Worm (Caenorhabditis elegans): Measurements from ENCODE around the gene irld-66.
A peak's percentile ranks its signal among the peaks of the same experiment; 100 is the strongest.

Gene irld-66

ce11 chrII:2920817-2921458, 19.7 kb downstream of the irld-66 start (continued):
- peak; percentile 16 for TF ChIP-seq dpl-1 (GFP tag; optimal IDR thresholded peaks at IDR 0.05)
- TF ChIP-seq tra-1 (GFP tag; IDR thresholded peaks at IDR 0.05): peak; percentile 41; the same call in 1 of the 2 replicates
- TF ChIP-seq T26A8.4 (GFP tag; IDR thresholded peaks at IDR 0.05): 0 out of 2 replicates have a peak, but pooled peaks have one; percentile 11
- peak; percentile 64; the same call in 1 of the 2 replicates for TF ChIP-seq pha-4 (GFP tag; IDR thresholded peaks at IDR 0.05)
- no peak for TF ChIP-seq pha-4 (tag; optimal IDR thresholded peaks at IDR 0.05)
- TF ChIP-seq ztf-7 (tag; optimal IDR thresholded peaks at IDR 0.05): no peak

- TF ChIP-seq mxl-3 (GFP tag; optimal IDR thresholded peaks at IDR 0.05): no peak
- peak; percentile 7 for TF ChIP-seq aha-1 (tag)
- no peak for TF ChIP-seq ces-1 (GFP tag; optimal IDR thresholded peaks at IDR 0.05)
- TF ChIP-seq fos-1 (tag; optimal IDR thresholded peaks at IDR 0.05): no peak
- TF ChIP-seq spr-3 (GFP tag; optimal IDR thresholded peaks at IDR 0.05): no peak
- TF ChIP-seq ZK546.5 (tag; optimal IDR thresholded peaks at IDR 0.05): no peak
- TF ChIP-seq unc-62 (GFP tag; optimal IDR thresholded peaks at IDR 0.05 in 1 of 2): no peak
- TF ChIP-seq unc-62 (tag; optimal IDR thresholded peaks at IDR 0.05): no peak
- peak; percentile 94 for TF ChIP-seq set-16 (GFP tag; IDR thresholded peaks at IDR 0.05)
- TF ChIP-seq lsy-2 (tag; optimal IDR thresholded peaks at IDR 0.05): no peak
- TF ChIP-seq unc-130 (GFP tag; optimal IDR thresholded peaks at IDR 0.05): no peak
- no peak for TF ChIP-seq nhr-6 (tag; optimal IDR thresholded peaks at IDR 0.05)
- no peak for TF ChIP-seq Y48G9A.11 (GFP tag; IDR thresholded peaks at IDR 0.05)
Observed at ce11 chrII:2920234-2920633, 20.4 kb downstream of the irld-66 start.

ce11 chrII:2919074-2919857, 21.4 kb downstream of the irld-66 start, which contains the start of the genes ncap-1 and Y110A2AR.1:
Gene ncap-1 (minus strand): TSS chrII:2919314.
Gene Y110A2AR.1 (plus strand): TSS chrII:2919710.
- TF ChIP-seq unc-39 (tag; optimal IDR thresholded peaks at IDR 0.05) (no peak), ztf-11 (tag; optimal IDR thresholded peaks at IDR 0.05) (no peak), lin-38 (GFP tag; IDR thresholded peaks at IDR 0.05) (peak; percentile 10; the same call in 1 of the 2 replicates), F49E8.2 (tag; optimal IDR thresholded peaks at IDR 0.05; ENCODE audit: borderline replicate concordance) (peak; percentile 85), F10B5.3 (tag; optimal IDR thresholded peaks at IDR 0.05) (no peak), hif-1 (tag; optimal IDR thresholded peaks at IDR 0.05) (peak in 1 of 2 experiments; percentile 26), unc-130 (GFP tag; optimal IDR thresholded peaks at IDR 0.05) (peak; percentile 55), aha-1 (tag) (peak; percentile 62), unc-62 (GFP tag; optimal IDR thresholded peaks at IDR 0.05 in 1 of 2) (peak in 1 of 2 experiments; percentile 18), unc-62 (tag; optimal IDR thresholded peaks at IDR 0.05) (no peak), dpl-1 (GFP tag; optimal IDR thresholded peaks at IDR 0.05) (peak; percentile 65), mes-2 (tag; optimal IDR thresholded peaks at IDR 0.05; ENCODE audit: poor library complexity, severe bottlenecking) (peak; percentile 78), D1046.2 (GFP tag; IDR thresholded peaks at IDR 0.05) (no peak), nhr-48 (tag; optimal IDR thresholded peaks at IDR 0.05) (no peak)

ce11 chrII:2913505-2913904, 27.1 kb downstream of the irld-66 start, which contains the start of gene ubc-15:
Gene ubc-15 (minus strand): TSS chrII:2913605.
- TF ChIP-seq dve-1 (tag; optimal IDR thresholded peaks at IDR 0.05; ENCODE audit: insufficient read depth) (no peak), nhr-111 (GFP tag; optimal IDR thresholded peaks at IDR 0.05) (no peak), madf-9 (GFP tag; conservative IDR thresholded peaks at IDR 0.05) (no peak), Y75B8A.6 (GFP tag; IDR thresholded peaks at IDR 0.05) (no peak)

All from whole organism, L4 larva.